Fruit fly (Drosophila melanogaster): ENCODE measurements around the gene mah.

The mah gene

dm6 chr3R:24974762-24975432, 27.5 kb downstream of the mah start (continued):
- TF ChIP-seq CG7368 (GFP tag; optimal IDR thresholded peaks at IDR 0.05) (peak; percentile 80), cyc (GFP tag; optimal IDR thresholded peaks at IDR 0.05) (peak; percentile 79), Eip75B (GFP tag; optimal IDR thresholded peaks at IDR 0.05) (peak; percentile 76), Lpt (GFP tag; optimal IDR thresholded peaks at IDR 0.05) (peak; percentile 92), fd85E (GFP tag; optimal IDR thresholded peaks at IDR 0.05) (peak; percentile 44), dsx (GFP tag; optimal IDR thresholded peaks at IDR 0.05; ENCODE audit: poor library complexity, severe bottlenecking) (peak; percentile 92), CG8632 (GFP tag; optimal IDR thresholded peaks at IDR 0.05) (peak; percentile 65), Sox14 (GFP tag; optimal IDR thresholded peaks at IDR 0.05) (peak; percentile 94), CG10631 (GFP tag; optimal IDR thresholded peaks at IDR 0.05) (peak; percentile 80), CG34406 (GFP tag; optimal IDR thresholded peaks at IDR 0.05) (peak; percentile 77), Blimp-1 (GFP tag; optimal IDR thresholded peaks at IDR 0.05) (peak; percentile 18), CG8119 (GFP tag; IDR thresholded peaks at IDR 0.05) (peak; percentile 93), CG6276 (GFP tag; optimal IDR thresholded peaks at IDR 0.05) (peak; percentile 89), CG6792 (GFP tag; optimal IDR thresholded peaks at IDR 0.05) (peak; percentile 50)

- TF ChIP-seq fd85E (GFP tag; optimal IDR thresholded peaks at IDR 0.05) (no peak), Eip93F (GFP tag; optimal IDR thresholded peaks at IDR 0.05) (no peak), CG6276 (GFP tag; optimal IDR thresholded peaks at IDR 0.05) (peak; percentile 14), Met (GFP tag; optimal IDR thresholded peaks at IDR 0.05) (no peak), CG10669 (GFP tag; optimal IDR thresholded peaks at IDR 0.05) (no peak), CG11902 (GFP tag; optimal IDR thresholded peaks at IDR 0.05) (no peak), Eip75B (GFP tag; optimal IDR thresholded peaks at IDR 0.05) (peak; percentile 22), CG32006 (GFP tag; optimal IDR thresholded peaks at IDR 0.05) (peak; percentile 57), CG16779 (tag; optimal IDR thresholded peaks at IDR 0.05) (no peak), Smox (GFP tag; optimal IDR thresholded peaks at IDR 0.05) (peak; percentile 14), cyc (GFP tag; optimal IDR thresholded peaks at IDR 0.05) (no peak), Eip78C (GFP tag) (peak; percentile 74), pdm3 (GFP tag; optimal IDR thresholded peaks at IDR 0.05) (peak; percentile 27), vri (GFP tag; optimal IDR thresholded peaks at IDR 0.05) (no peak), Sox102F (GFP tag; optimal IDR thresholded peaks at IDR 0.05) (no peak), net (GFP tag; optimal IDR thresholded peaks at IDR 0.05) (peak; percentile 35), eg (GFP tag; IDR thresholded peaks at IDR 0.05) (no peak), CG8632 (GFP tag; optimal IDR thresholded peaks at IDR 0.05) (no peak), dac (GFP tag; optimal IDR thresholded peaks at IDR 0.05) (no peak), ss (GFP tag; optimal IDR thresholded peaks at IDR 0.05) (no peak), CG31627 (GFP tag; optimal IDR thresholded peaks at IDR 0.05) (no peak), salr (GFP tag; optimal IDR thresholded peaks at IDR 0.05) (no peak), CG6792 (GFP tag; optimal IDR thresholded peaks at IDR 0.05) (no peak), spab (GFP tag; optimal IDR thresholded peaks at IDR 0.05) (no peak), CG8319 (GFP tag; optimal IDR thresholded peaks at IDR 0.05) (no peak), Hr4 (GFP tag; optimal IDR thresholded peaks at IDR 0.05) (peak; percentile 48), fd59A (GFP tag; optimal IDR thresholded peaks at IDR 0.05) (no peak), svp (GFP tag) (peak; percentile 56), CG3032 (tag; optimal IDR thresholded peaks at IDR 0.05) (no peak), dsx (GFP tag; optimal IDR thresholded peaks at IDR 0.05; ENCODE audit: poor library complexity, severe bottlenecking) (no peak), CG8119 (GFP tag; IDR thresholded peaks at IDR 0.05) (no peak), CG6808 (GFP tag; optimal IDR thresholded peaks at IDR 0.05) (no peak), Blimp-1 (GFP tag; optimal IDR thresholded peaks at IDR 0.05) (no peak), Hr38 (GFP tag; optimal IDR thresholded peaks at IDR 0.05) (no peak), Sox15 (GFP tag; optimal IDR thresholded peaks at IDR 0.05) (no peak), lz (GFP tag; optimal IDR thresholded peaks at IDR 0.05) (no peak), Ets21C (GFP tag; optimal IDR thresholded peaks at IDR 0.05) (peak; percentile 2), fkh (GFP tag; optimal IDR thresholded peaks at IDR 0.05) (no peak), OdsH (GFP tag; optimal IDR thresholded peaks at IDR 0.05) (peak; percentile 7), CG11294 (GFP tag; IDR thresholded peaks at IDR 0.05) (no peak), CG6163 (GFP tag; IDR thresholded peaks at IDR 0.05) (no peak), CG6854 (GFP tag; optimal IDR thresholded peaks at IDR 0.05) (no peak), CG1621 (tag; optimal IDR thresholded peaks at IDR 0.05) (no peak)
Measured at dm6 chr3R:24976144-24976543, 28.7 kb downstream of the mah start.
